Worm (Caenorhabditis elegans) whole organism, L1 larva: ENCODE results near the gene lsm-5.

ENCODE experiments used
- C34B4.2 ChIP-seq: sonication (generic microtip); optimal IDR thresholded peaks from 2 replicates; lab custom pipeline; 2017; ENCODE audit warnings: mild to moderate bottlenecking, missing genetic modification characterization, missing compliant biosample characterization
- F16B12.6 ChIP-seq: fragments of 150-350 bp; optimal IDR thresholded peaks from 2 replicates; lab custom pipeline; 2014; ENCODE audit warnings: missing biosample characterization, missing genetic modification characterization
- Y116A8C.19 ChIP-seq: sonication (generic microtip); optimal IDR thresholded peaks from 2 replicates; lab custom pipeline; 2016; ENCODE audit warnings: missing compliant biosample characterization, missing genetic modification characterization, borderline replicate concordance
- aha-1 ChIP-seq: fragments of 150-350 bp; optimal IDR thresholded peaks from 2 replicates; lab custom pipeline; 2014; ENCODE audit warnings: missing biosample characterization, missing genetic modification characterization
- ama-1 ChIP-seq: fragments of 150-350 bp; optimal IDR thresholded peaks from 2 replicates; lab custom pipeline; 2014
- blmp-1 ChIP-seq: fragments of 150-350 bp; optimal IDR thresholded peaks from 2 replicates; lab custom pipeline; 2014; ENCODE audit warnings: missing biosample characterization, missing genetic modification characterization
- ceh-63 ChIP-seq: fragments of 200-800 bp; sonication (Bioruptor generic); optimal IDR thresholded peaks from 2 replicates; lab custom pipeline; 2018; ENCODE audit warnings: mild to moderate bottlenecking, missing genetic modification characterization, missing compliant biosample characterization
- ceh-82 ChIP-seq, 3 experiments: fragments of 150-350 bp in 1 of 3; sonication (generic microtip) in 2 of 3; optimal IDR thresholded peaks; 2 replicates each; lab custom pipeline; 2014 to 2017; ENCODE audit warnings: missing biosample characterization in 3 of 3, missing genetic modification characterization in 3 of 3
- ceh-90 ChIP-seq: sonication (generic microtip); optimal IDR thresholded peaks from 2 replicates; lab custom pipeline; 2016; ENCODE audit warnings: missing genetic modification characterization, missing compliant biosample characterization
- ces-1 ChIP-seq: fragments of 150-350 bp; optimal IDR thresholded peaks from 2 replicates; lab custom pipeline; 2014; ENCODE audit warnings: missing biosample characterization, missing genetic modification reagents, missing genetic modification characterization
- dpl-1 ChIP-seq, 3 experiments: fragments of 150-350 bp in 2 of 3; sonication (generic microtip) in 1 of 3; optimal IDR thresholded peaks; 2 replicates each; lab custom pipeline; 2014 to 2017; ENCODE audit warnings: missing biosample characterization in 3 of 3, missing genetic modification characterization in 3 of 3, missing genetic modification reagents in 3 of 3
- dsc-1 ChIP-seq: sonication (generic microtip); optimal IDR thresholded peaks from 2 replicates; lab custom pipeline; 2016; ENCODE audit warnings: mild to moderate bottlenecking, missing genetic modification characterization, missing compliant biosample characterization
- efl-3 ChIP-seq: fragments of 200-800 bp; sonication (Bioruptor generic); optimal IDR thresholded peaks from 2 replicates; lab custom pipeline; 2018; ENCODE audit warnings: mild to moderate bottlenecking, missing genetic modification characterization, missing compliant biosample characterization
- egl-27 ChIP-seq, 2 experiments: fragments of 150-350 bp in 1 of 2; sonication (generic microtip); optimal IDR thresholded peaks; 3 replicates each; lab custom pipeline; 2017 to 2018; ENCODE audit warnings: missing biosample characterization in 2 of 2, missing genetic modification characterization in 2 of 2, missing genetic modification reagents in 2 of 2
- fkh-10 ChIP-seq: sonication (generic microtip); optimal IDR thresholded peaks from 2 replicates; lab custom pipeline; 2017; ENCODE audit warnings: missing biosample characterization, missing genetic modification reagents, missing genetic modification characterization
- fkh-4 ChIP-seq: sonication (generic microtip); optimal IDR thresholded peaks from 2 replicates; lab custom pipeline; 2016; ENCODE audit warnings: missing compliant biosample characterization, missing genetic modification characterization, borderline replicate concordance
- fkh-8 ChIP-seq: sonication (generic microtip); optimal IDR thresholded peaks from 2 replicates; lab custom pipeline; 2016; ENCODE audit warnings: mild to moderate bottlenecking, missing genetic modification characterization, missing compliant biosample characterization
- grh-1 ChIP-seq: fragments of 200-800 bp; sonication (Bioruptor generic); IDR thresholded peaks from 2 replicates; pipeline ENCODE4 v1.3.6; 2022; ENCODE audit warnings: missing genetic modification reagents, missing genetic modification characterization, missing compliant biosample characterization
- hlh-17 ChIP-seq: fragments of 200-800 bp; sonication (Bioruptor generic); optimal IDR thresholded peaks from 2 replicates; lab custom pipeline; 2018; ENCODE audit warnings: missing genetic modification characterization, mild to moderate bottlenecking, missing compliant biosample characterization, moderate library complexity, borderline replicate concordance
- hlh-4 ChIP-seq: sonication (generic microtip); optimal IDR thresholded peaks from 2 replicates; lab custom pipeline; 2016; ENCODE audit warnings: mild to moderate bottlenecking, missing genetic modification characterization, missing compliant biosample characterization
- hpl-2 ChIP-seq: fragments of 150-350 bp; optimal IDR thresholded peaks from 2 replicates; lab custom pipeline; 2014; ENCODE audit warnings: missing biosample characterization, missing genetic modification reagents, missing genetic modification characterization
- irx-1 ChIP-seq: sonication (generic microtip); optimal IDR thresholded peaks from 2 replicates; lab custom pipeline; 2016; ENCODE audit warnings: missing genetic modification characterization, missing compliant biosample characterization
- isw-1 ChIP-seq: fragments of 200-800 bp; sonication (Bioruptor generic); IDR thresholded peaks from 2 replicates; pipeline ENCODE4 v1.3.6; 2022; ENCODE audit warnings: missing genetic modification characterization, missing compliant biosample characterization
- lin-13 ChIP-seq: fragments of 150-350 bp; optimal IDR thresholded peaks from 2 replicates; lab custom pipeline; 2014; ENCODE audit warnings: missing biosample characterization, missing genetic modification reagents, missing genetic modification characterization
- lin-35 ChIP-seq, 2 experiments: fragments of 150-350 bp; optimal IDR thresholded peaks; 2 replicates each; lab custom pipeline; 2014; ENCODE audit warnings: missing biosample characterization in 2 of 2, missing genetic modification characterization in 2 of 2, missing genetic modification reagents in 2 of 2
- lin-39 ChIP-seq: fragments of 150-350 bp; optimal IDR thresholded peaks from 2 replicates; lab custom pipeline; 2014; ENCODE audit warnings: missing biosample characterization, missing genetic modification reagents, missing genetic modification characterization
- lir-3 ChIP-seq: sonication (generic microtip); optimal IDR thresholded peaks from 2 replicates; lab custom pipeline; 2016; ENCODE audit warnings: mild to moderate bottlenecking, missing genetic modification characterization, moderate library complexity, missing compliant biosample characterization; ENCODE audit not compliant: poor library complexity
- mep-1 ChIP-seq: fragments of 150-350 bp; optimal IDR thresholded peaks from 2 replicates; lab custom pipeline; 2014; ENCODE audit warnings: missing biosample characterization, missing genetic modification characterization
- nhr-11 ChIP-seq: fragments of 150-350 bp; optimal IDR thresholded peaks from 2 replicates; lab custom pipeline; 2014; ENCODE audit warnings: missing biosample characterization, missing genetic modification characterization
- nhr-20 ChIP-seq: sonication (generic microtip); optimal IDR thresholded peaks from 2 replicates; lab custom pipeline; 2016; ENCODE audit warnings: mild to moderate bottlenecking, missing genetic modification characterization, missing compliant biosample characterization
- nhr-237 ChIP-seq: fragments of 150-350 bp; optimal IDR thresholded peaks from 2 replicates; lab custom pipeline; 2014; ENCODE audit warnings: missing biosample characterization, missing genetic modification characterization
- nhr-47 ChIP-seq: sonication (generic microtip); optimal IDR thresholded peaks from 2 replicates; lab custom pipeline; 2016; ENCODE audit warnings: mild to moderate bottlenecking, missing genetic modification characterization, moderate library complexity, missing compliant biosample characterization
- nhr-76 ChIP-seq: sonication (generic microtip); optimal IDR thresholded peaks from 2 replicates; lab custom pipeline; 2017; ENCODE audit warnings: missing biosample characterization, missing genetic modification characterization
- nhr-84 ChIP-seq: sonication (generic microtip); optimal IDR thresholded peaks from 2 replicates; lab custom pipeline; 2017; ENCODE audit warnings: missing biosample characterization, missing genetic modification characterization
- nhr-85 ChIP-seq: sonication (generic microtip); peaks from one replicate; lab custom pipeline; 2016; ENCODE audit warnings: missing genetic modification characterization, inconsistent platforms, missing compliant biosample characterization
- pax-3 ChIP-seq: fragments of 200-800 bp; sonication (Bioruptor generic); optimal IDR thresholded peaks from 2 replicates; lab custom pipeline; 2018; ENCODE audit warnings: mild to moderate bottlenecking, missing genetic modification characterization, moderate library complexity, missing compliant biosample characterization
- rnt-1 ChIP-seq: sonication (generic microtip); optimal IDR thresholded peaks from 2 replicates; lab custom pipeline; 2016; ENCODE audit warnings: mild to moderate bottlenecking, missing genetic modification characterization, moderate library complexity, missing compliant biosample characterization
- skn-1 ChIP-seq: fragments of 150-350 bp; optimal IDR thresholded peaks from 2 replicates; lab custom pipeline; 2014; ENCODE audit warnings: missing biosample characterization, missing genetic modification characterization
- sox-4 ChIP-seq: sonication (generic microtip); optimal IDR thresholded peaks from 2 replicates; lab custom pipeline; 2016; ENCODE audit warnings: missing genetic modification characterization, missing compliant biosample characterization
- sptf-1 ChIP-seq: fragments of 150-350 bp; optimal IDR thresholded peaks from 2 replicates; lab custom pipeline; 2014; ENCODE audit warnings: missing biosample characterization, missing genetic modification characterization
- swsn-7 ChIP-seq: sonication (generic microtip); optimal IDR thresholded peaks from 2 replicates; lab custom pipeline; 2016; ENCODE audit warnings: missing genetic modification characterization, missing compliant biosample characterization
- tlp-1 ChIP-seq: fragments of 150-350 bp; optimal IDR thresholded peaks from 2 replicates; lab custom pipeline; 2014; ENCODE audit warnings: missing biosample characterization, missing genetic modification characterization
- unc-130 ChIP-seq: fragments of 150-350 bp; optimal IDR thresholded peaks from 2 replicates; lab custom pipeline; 2017; ENCODE audit warnings: missing biosample characterization, missing genetic modification characterization, inconsistent platforms
- vab-15 ChIP-seq: sonication (generic microtip); optimal IDR thresholded peaks from 2 replicates; lab custom pipeline; 2017; ENCODE audit warnings: missing genotype, mild to moderate bottlenecking, missing genetic modification characterization, missing compliant biosample characterization
- xbp-1 ChIP-seq: sonication (generic microtip); optimal IDR thresholded peaks from 2 replicates; lab custom pipeline; 2016; ENCODE audit warnings: missing genetic modification characterization, missing compliant biosample characterization
- zag-1 ChIP-seq: fragments of 150-350 bp; optimal IDR thresholded peaks from 2 replicates; lab custom pipeline; 2014; ENCODE audit warnings: missing biosample characterization, missing genetic modification characterization
- zip-4 ChIP-seq: fragments of 200-800 bp; sonication (Bioruptor generic); optimal IDR thresholded peaks from 2 replicates; lab custom pipeline; 2018; ENCODE audit warnings: mild to moderate bottlenecking, missing genetic modification characterization, moderate library complexity, missing compliant biosample characterization
- ztf-11 ChIP-seq, 2 experiments: sonication (generic microtip); optimal IDR thresholded peaks; 2 replicates each; lab custom pipeline; 2016 to 2017; ENCODE audit warnings: missing genetic modification characterization in 2 of 2, missing biosample characterization in 1 of 2, missing compliant biosample characterization in 1 of 2

lsm-5 gene

ce11 chrV:15610350-15610940, 40.3 kb downstream of the lsm-5 start, which contains the start of the genes fbxa-153 and str-12 (continued):
- TF ChIP-seq zip-4 (GFP tag; lab: Kevin White, UChicago) (no peak), unc-130 (tag; lab: Kevin White, UChicago) (no peak), fkh-10 (no peak), lin-35 (GFP tag; optimal IDR thresholded peaks at IDR 0.05; lab: Kevin White, UChicago) (peak in 1 of 2 experiments; percentile 11), dpl-1 (GFP tag; optimal IDR thresholded peaks at IDR 0.05; lab: Kevin White, UChicago) (peak in 1 of 3 experiments; percentile 21), irx-1 (tag; lab: Kevin White, UChicago) (no peak), Y116A8C.19 (tag; lab: Kevin White, UChicago) (no peak), ces-1 (no peak), lin-39 (no peak), nhr-85 (no peak), zag-1 (tag; lab: Kevin White, UChicago) (no peak), sox-4 (tag; lab: Kevin White, UChicago) (no peak), lin-13 (GFP tag; lab: Kevin White, UChicago) (no peak), pax-3 (no peak), vab-15 (tag; lab: Kevin White, UChicago) (no peak), dsc-1 (no peak), swsn-7 (tag; lab: Kevin White, UChicago) (peak; percentile 8), ztf-11 (tag; optimal IDR thresholded peaks at IDR 0.05; lab: Kevin White, UChicago) (no peak), xbp-1 (tag; lab: Kevin White, UChicago) (no peak), ceh-90 (tag; lab: Kevin White, UChicago) (no peak), mep-1 (tag; lab: Kevin White, UChicago) (peak; percentile 35), isw-1 (GFP tag; lab: Robert Waterston, UW) (peak; percentile 28), grh-1 (no peak), hlh-4 (no peak), ceh-82 (tag; optimal IDR thresholded peaks at IDR 0.05; lab: Kevin White, UChicago) (peak in 1 of 3 experiments; percentile 28), nhr-84 (tag; lab: Kevin White, UChicago) (no peak), hlh-17 (no peak), ama-1 (lab: Kevin White, UChicago) (no peak), nhr-20 (tag; lab: Kevin White, UChicago) (no peak), C34B4.2 (no peak), sptf-1 (tag; lab: Kevin White, UChicago) (no peak), blmp-1 (no peak), fkh-8 (tag; lab: Kevin White, UChicago) (peak; percentile 36), fkh-4 (tag; lab: Kevin White, UChicago) (no peak), nhr-47 (no peak), lir-3 (tag; lab: Kevin White, UChicago) (no peak), nhr-237 (tag; lab: Kevin White, UChicago) (no peak), F16B12.6 (no peak), tlp-1 (tag; lab: Kevin White, UChicago) (no peak), nhr-76 (tag; lab: Kevin White, UChicago) (no peak), efl-3 (GFP tag; lab: Kevin White, UChicago) (no peak), aha-1 (tag; lab: Kevin White, UChicago) (no peak), rnt-1 (tag; lab: Kevin White, UChicago) (no peak), skn-1 (tag; lab: Kevin White, UChicago) (no peak), nhr-11 (tag; lab: Kevin White, UChicago) (no peak), ceh-63 (GFP tag; lab: Kevin White, UChicago) (no peak), egl-27 (tag; optimal IDR thresholded peaks at IDR 0.05; lab: Kevin White, UChicago) (no peak), hpl-2 (GFP tag; lab: Kevin White, UChicago) (no peak)
